Worm (Caenorhabditis elegans): ENCODE measurements around the gene T23F6.2.

- TF ChIP-seq ets-7 (tag; optimal IDR thresholded peaks at IDR 0.05) = no peak
- TF ChIP-seq tbx-11 (GFP tag; IDR thresholded peaks at IDR 0.05) = no peak
- TF ChIP-seq F13C5.2 (tag; optimal IDR thresholded peaks at IDR 0.05) = no peak
- no peak for TF ChIP-seq ama-1 (optimal IDR thresholded peaks at IDR 0.05)
- no peak for TF ChIP-seq flt-1 (GFP tag; IDR thresholded peaks at IDR 0.05)
- TF ChIP-seq aly-1 (tag; optimal IDR thresholded peaks at IDR 0.05) = no peak
- no peak for TF ChIP-seq hnd-1 (tag; optimal IDR thresholded peaks at IDR 0.05)
- TF ChIP-seq sea-1 (GFP tag; conservative IDR thresholded peaks at IDR 0.05) = no peak
- TF ChIP-seq hmg-4 (GFP tag; optimal IDR thresholded peaks at IDR 0.05) = no peak
- no peak for TF ChIP-seq ceh-13 (GFP tag; optimal IDR thresholded peaks at IDR 0.05)
These were observed 10.2 kb upstream of the T23F6.2 start, which contains the start of gene C27D8.2 for ce11 chrIV:12710996-12711395.
